Worm (Caenorhabditis elegans) whole organism, L1 larva: ENCODE measurements around the gene lig-1.

Experiments used
- C16A3.4 ChIP-seq: fragments of 150-350 bp; optimal IDR thresholded peaks from 2 replicates; lab custom pipeline; 2014; ENCODE audit warnings: missing biosample characterization, missing genetic modification characterization
- C34B4.2 ChIP-seq: sonication (generic microtip); optimal IDR thresholded peaks from 2 replicates; lab custom pipeline; 2017; ENCODE audit warnings: mild to moderate bottlenecking, missing genetic modification characterization, missing compliant biosample characterization
- F16B12.6 ChIP-seq: fragments of 150-350 bp; optimal IDR thresholded peaks from 2 replicates; lab custom pipeline; 2014; ENCODE audit warnings: missing biosample characterization, missing genetic modification characterization
- alr-1 ChIP-seq: fragments of 200-800 bp; sonication (Bioruptor generic); optimal IDR thresholded peaks from 2 replicates; lab custom pipeline; 2018; ENCODE audit warnings: borderline replicate concordance, mild to moderate bottlenecking, missing genetic modification characterization, missing compliant biosample characterization
- ama-1 ChIP-seq: fragments of 150-350 bp; optimal IDR thresholded peaks from 2 replicates; lab custom pipeline; 2014
- blmp-1 ChIP-seq: fragments of 150-350 bp; optimal IDR thresholded peaks from 2 replicates; lab custom pipeline; 2014; ENCODE audit warnings: missing biosample characterization, missing genetic modification characterization
- ceh-8 ChIP-seq: fragments of 200-800 bp; sonication (Bioruptor generic); optimal IDR thresholded peaks from 2 replicates; lab custom pipeline; 2018; ENCODE audit warnings: mild to moderate bottlenecking, missing genetic modification characterization, moderate library complexity, missing compliant biosample characterization
- ces-1 ChIP-seq: fragments of 150-350 bp; optimal IDR thresholded peaks from 2 replicates; lab custom pipeline; 2014; ENCODE audit warnings: missing biosample characterization, missing genetic modification reagents, missing genetic modification characterization
- dpl-1 ChIP-seq, 3 experiments: fragments of 150-350 bp in 2 of 3; sonication (generic microtip) in 1 of 3; optimal IDR thresholded peaks; 2 replicates each; lab custom pipeline; 2014 to 2017; ENCODE audit warnings: missing biosample characterization in 3 of 3, missing genetic modification characterization in 3 of 3, missing genetic modification reagents in 3 of 3
- efl-1 ChIP-seq, 4 experiments: fragments of 150-350 bp; optimal IDR thresholded peaks in 3 of 4; peaks in 1 of 4; 1 replicate in 1 of 4; 2 replicates in 3 of 4; lab custom pipeline; 2014; ENCODE audit warnings: missing biosample characterization in 2 of 4, missing genetic modification characterization in 2 of 4, missing genetic modification reagents in 2 of 4
- egl-13 ChIP-seq: sonication (generic microtip); optimal IDR thresholded peaks from 2 replicates; lab custom pipeline; 2016; ENCODE audit warnings: missing genotype, missing genetic modification reagents, missing genetic modification characterization, missing compliant biosample characterization
- egl-27 ChIP-seq, 2 experiments: fragments of 150-350 bp in 1 of 2; sonication (generic microtip); optimal IDR thresholded peaks; 3 replicates each; lab custom pipeline; 2017 to 2018; ENCODE audit warnings: missing biosample characterization in 2 of 2, missing genetic modification characterization in 2 of 2, missing genetic modification reagents in 2 of 2
- elt-2 ChIP-seq: sonication (generic microtip); optimal IDR thresholded peaks from 2 replicates; lab custom pipeline; 2016; ENCODE audit warnings: missing genetic modification characterization, mild to moderate bottlenecking, inconsistent platforms, missing compliant biosample characterization, missing genetic modification reagents
- elt-3 ChIP-seq, 6 experiments: fragments of 150-350 bp in 1 of 6; sonication (generic microtip); optimal IDR thresholded peaks; 2 replicates each; lab custom pipeline; 2017 to 2018; ENCODE audit warnings: missing biosample characterization in 6 of 6, missing genetic modification characterization in 6 of 6, inconsistent platforms in 1 of 6
- fkh-10 ChIP-seq: sonication (generic microtip); optimal IDR thresholded peaks from 2 replicates; lab custom pipeline; 2017; ENCODE audit warnings: missing biosample characterization, missing genetic modification reagents, missing genetic modification characterization
- fkh-4 ChIP-seq: sonication (generic microtip); optimal IDR thresholded peaks from 2 replicates; lab custom pipeline; 2016; ENCODE audit warnings: missing compliant biosample characterization, missing genetic modification characterization, borderline replicate concordance
- fos-1 ChIP-seq: fragments of 150-350 bp; optimal IDR thresholded peaks from 2 replicates; lab custom pipeline; 2014; ENCODE audit warnings: missing biosample characterization, missing genetic modification characterization
- grh-1 ChIP-seq: fragments of 200-800 bp; sonication (Bioruptor generic); IDR thresholded peaks from 2 replicates; pipeline ENCODE4 v1.3.6; 2022; ENCODE audit warnings: missing genetic modification reagents, missing genetic modification characterization, missing compliant biosample characterization
- hlh-17 ChIP-seq: fragments of 200-800 bp; sonication (Bioruptor generic); optimal IDR thresholded peaks from 2 replicates; lab custom pipeline; 2018; ENCODE audit warnings: missing genetic modification characterization, mild to moderate bottlenecking, missing compliant biosample characterization, moderate library complexity, borderline replicate concordance
- hpl-2 ChIP-seq: fragments of 150-350 bp; optimal IDR thresholded peaks from 2 replicates; lab custom pipeline; 2014; ENCODE audit warnings: missing biosample characterization, missing genetic modification reagents, missing genetic modification characterization
- irx-1 ChIP-seq: sonication (generic microtip); optimal IDR thresholded peaks from 2 replicates; lab custom pipeline; 2016; ENCODE audit warnings: missing genetic modification characterization, missing compliant biosample characterization
- isw-1 ChIP-seq: fragments of 200-800 bp; sonication (Bioruptor generic); IDR thresholded peaks from 2 replicates; pipeline ENCODE4 v1.3.6; 2022; ENCODE audit warnings: missing genetic modification characterization, missing compliant biosample characterization
- lin-35 ChIP-seq, 2 experiments: fragments of 150-350 bp; optimal IDR thresholded peaks; 2 replicates each; lab custom pipeline; 2014; ENCODE audit warnings: missing biosample characterization in 2 of 2, missing genetic modification characterization in 2 of 2, missing genetic modification reagents in 2 of 2
- lin-39 ChIP-seq: fragments of 150-350 bp; optimal IDR thresholded peaks from 2 replicates; lab custom pipeline; 2014; ENCODE audit warnings: missing biosample characterization, missing genetic modification reagents, missing genetic modification characterization
- lir-3 ChIP-seq: sonication (generic microtip); optimal IDR thresholded peaks from 2 replicates; lab custom pipeline; 2016; ENCODE audit warnings: mild to moderate bottlenecking, missing genetic modification characterization, moderate library complexity, missing compliant biosample characterization; ENCODE audit not compliant: poor library complexity
- mab-9 ChIP-seq: fragments of 200-800 bp; sonication (Bioruptor generic); IDR thresholded peaks from 2 replicates; pipeline ENCODE4 v1.3.6; 2022; ENCODE audit warnings: missing genetic modification reagents, missing genetic modification characterization, missing compliant biosample characterization
- mdl-1 ChIP-seq, 2 experiments: fragments of 150-350 bp; optimal IDR thresholded peaks; 2 replicates each; lab custom pipeline; 2014 to 2017; ENCODE audit warnings: missing biosample characterization in 2 of 2, missing genetic modification characterization in 2 of 2, inconsistent platforms in 1 of 2
- nhr-11 ChIP-seq: fragments of 150-350 bp; optimal IDR thresholded peaks from 2 replicates; lab custom pipeline; 2014; ENCODE audit warnings: missing biosample characterization, missing genetic modification characterization
- nhr-12 ChIP-seq: sonication (generic microtip); optimal IDR thresholded peaks from 2 replicates; lab custom pipeline; 2017; ENCODE audit warnings: missing biosample characterization, missing genetic modification characterization
- nhr-20 ChIP-seq: sonication (generic microtip); optimal IDR thresholded peaks from 2 replicates; lab custom pipeline; 2016; ENCODE audit warnings: mild to moderate bottlenecking, missing genetic modification characterization, missing compliant biosample characterization
- nhr-237 ChIP-seq: fragments of 150-350 bp; optimal IDR thresholded peaks from 2 replicates; lab custom pipeline; 2014; ENCODE audit warnings: missing biosample characterization, missing genetic modification characterization
- nhr-28 ChIP-seq: fragments of 150-350 bp; optimal IDR thresholded peaks from 2 replicates; lab custom pipeline; 2014; ENCODE audit warnings: missing biosample characterization, missing genetic modification characterization
- nhr-71 ChIP-seq: sonication (generic microtip); optimal IDR thresholded peaks from 2 replicates; lab custom pipeline; 2016; ENCODE audit warnings: mild to moderate bottlenecking, missing genetic modification characterization, moderate library complexity, missing compliant biosample characterization
- nhr-77 ChIP-seq: fragments of 150-350 bp; optimal IDR thresholded peaks from 2 replicates; lab custom pipeline; 2014; ENCODE audit warnings: missing biosample characterization, missing genetic modification characterization
- nhr-84 ChIP-seq: sonication (generic microtip); optimal IDR thresholded peaks from 2 replicates; lab custom pipeline; 2017; ENCODE audit warnings: missing biosample characterization, missing genetic modification characterization
- nhr-85 ChIP-seq: sonication (generic microtip); peaks from one replicate; lab custom pipeline; 2016; ENCODE audit warnings: missing genetic modification characterization, inconsistent platforms, missing compliant biosample characterization
- nhr-90 ChIP-seq: sonication (generic microtip); optimal IDR thresholded peaks from 2 replicates; lab custom pipeline; 2016; ENCODE audit warnings: mild to moderate bottlenecking, missing genetic modification characterization, missing compliant biosample characterization; ENCODE audit not compliant: poor library complexity
- pag-3 ChIP-seq: sonication (generic microtip); optimal IDR thresholded peaks from 2 replicates; lab custom pipeline; 2017; ENCODE audit warnings: missing genetic modification characterization, mild to moderate bottlenecking, missing compliant biosample characterization, antibody characterized with exemption, borderline replicate concordance; ENCODE audit not compliant: insufficient read depth
- pqm-1 ChIP-seq: sonication (generic microtip); optimal IDR thresholded peaks from 3 replicates; lab custom pipeline; 2017; ENCODE audit warnings: missing biosample characterization, missing genetic modification characterization
- skn-1 ChIP-seq: fragments of 150-350 bp; optimal IDR thresholded peaks from 2 replicates; lab custom pipeline; 2014; ENCODE audit warnings: missing biosample characterization, missing genetic modification characterization
- snu-23 ChIP-seq: sonication (generic microtip); optimal IDR thresholded peaks from 2 replicates; lab custom pipeline; 2016; ENCODE audit warnings: missing genetic modification characterization, missing compliant biosample characterization
- sup-37 ChIP-seq: fragments of 200-800 bp; sonication (Bioruptor generic); optimal IDR thresholded peaks from 2 replicates; lab custom pipeline; 2018; ENCODE audit warnings: mild to moderate bottlenecking, missing genetic modification characterization, missing compliant biosample characterization
- swsn-7 ChIP-seq: sonication (generic microtip); optimal IDR thresholded peaks from 2 replicates; lab custom pipeline; 2016; ENCODE audit warnings: missing genetic modification characterization, missing compliant biosample characterization
- tbx-2 ChIP-seq: sonication (generic microtip); optimal IDR thresholded peaks from 2 replicates; lab custom pipeline; 2016; ENCODE audit warnings: missing genetic modification characterization, missing compliant biosample characterization
- unc-130 ChIP-seq: fragments of 150-350 bp; optimal IDR thresholded peaks from 2 replicates; lab custom pipeline; 2017; ENCODE audit warnings: missing biosample characterization, missing genetic modification characterization, inconsistent platforms
- unc-62 ChIP-seq: fragments of 150-350 bp; optimal IDR thresholded peaks from 2 replicates; lab custom pipeline; 2014; ENCODE audit warnings: missing biosample characterization, missing genetic modification reagents, missing genetic modification characterization
- unc-86 ChIP-seq: sonication (generic microtip); optimal IDR thresholded peaks from 2 replicates; lab custom pipeline; 2016; ENCODE audit warnings: missing genetic modification characterization, missing compliant biosample characterization
- unc-98 ChIP-seq: fragments of 200-800 bp; sonication (Bioruptor generic); IDR thresholded peaks from 2 replicates; pipeline ENCODE4 v1.3.6; 2022; ENCODE audit warnings: missing genetic modification characterization, missing compliant biosample characterization
- xbp-1 ChIP-seq: sonication (generic microtip); optimal IDR thresholded peaks from 2 replicates; lab custom pipeline; 2016; ENCODE audit warnings: missing genetic modification characterization, missing compliant biosample characterization
- zag-1 ChIP-seq: fragments of 150-350 bp; optimal IDR thresholded peaks from 2 replicates; lab custom pipeline; 2014; ENCODE audit warnings: missing biosample characterization, missing genetic modification characterization
- zip-4 ChIP-seq: fragments of 200-800 bp; sonication (Bioruptor generic); optimal IDR thresholded peaks from 2 replicates; lab custom pipeline; 2018; ENCODE audit warnings: mild to moderate bottlenecking, missing genetic modification characterization, moderate library complexity, missing compliant biosample characterization
- ztf-11 ChIP-seq, 2 experiments: sonication (generic microtip); optimal IDR thresholded peaks; 2 replicates each; lab custom pipeline; 2016 to 2017; ENCODE audit warnings: missing genetic modification characterization in 2 of 2, missing biosample characterization in 1 of 2, missing compliant biosample characterization in 1 of 2

Gene lig-1

DNA sequence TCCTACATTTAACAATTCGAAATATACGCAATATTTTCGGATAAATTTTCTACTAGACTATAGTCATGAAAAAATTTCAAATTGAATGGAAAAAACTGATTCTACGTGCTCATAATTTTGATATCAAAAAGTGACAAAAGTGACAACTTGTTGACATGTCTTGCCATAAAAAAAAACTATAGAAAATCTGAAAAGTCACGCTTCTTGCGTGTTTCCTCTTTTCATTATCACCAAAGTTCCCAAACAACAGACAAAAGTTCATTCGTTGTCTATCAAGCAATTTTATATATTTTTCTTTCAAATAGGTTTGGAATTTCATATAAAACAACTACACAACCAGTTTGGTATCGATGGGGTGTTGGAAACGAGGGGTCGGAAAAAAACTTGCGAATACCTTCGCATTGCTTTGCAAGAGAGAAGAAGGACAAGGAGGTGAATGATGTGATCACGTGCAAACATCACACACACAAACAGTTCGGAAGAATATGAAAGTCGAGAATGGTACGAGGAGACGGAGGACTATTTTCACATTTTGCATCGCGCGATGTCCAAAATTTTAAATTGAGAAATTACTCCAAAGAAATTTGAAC is 45.2 kb downstream of the lig-1 start (continued):
- TF ChIP-seq lin-35 (GFP tag; optimal IDR thresholded peaks at IDR 0.05; lab: Kevin White, UChicago), result peak in 1 of 2 experiments; percentile 49
- no peak for TF ChIP-seq unc-62
- no peak for TF ChIP-seq egl-27 (tag; optimal IDR thresholded peaks at IDR 0.05; lab: Kevin White, UChicago)
- TF ChIP-seq egl-13 (tag; lab: Kevin White, UChicago), result no peak
- TF ChIP-seq zag-1, result no peak
- TF ChIP-seq irx-1 (tag; lab: Kevin White, UChicago), result no peak
- TF ChIP-seq fos-1, result no peak
- TF ChIP-seq tbx-2 (tag; lab: Kevin White, UChicago), result no peak
- TF ChIP-seq lir-3, result no peak
- no peak for TF ChIP-seq sup-37 (GFP tag; lab: Kevin White, UChicago)
- no peak for TF ChIP-seq zip-4 (GFP tag; lab: Kevin White, UChicago)
- no peak for TF ChIP-seq pag-3 (tag; lab: Kevin White, UChicago)
- no peak for TF ChIP-seq ceh-8 (GFP tag; lab: Kevin White, UChicago)
- TF ChIP-seq alr-1 (tag; lab: Kevin White, UChicago), result no peak
- TF ChIP-seq nhr-20 (tag; lab: Kevin White, UChicago), result peak; percentile 45
- TF ChIP-seq fkh-10 (GFP tag; lab: Kevin White, UChicago), result no peak
- TF ChIP-seq grh-1, result no peak
- peak in 1 of 2 experiments; percentile 24 for TF ChIP-seq mdl-1 (tag; optimal IDR thresholded peaks at IDR 0.05; lab: Kevin White, UChicago)
- no peak for TF ChIP-seq swsn-7 (tag; lab: Kevin White, UChicago)
- TF ChIP-seq xbp-1 (tag; lab: Kevin White, UChicago), result no peak
- TF ChIP-seq hlh-17 (GFP tag; lab: Kevin White, UChicago), result no peak
- no peak for TF ChIP-seq dpl-1 (GFP tag; optimal IDR thresholded peaks at IDR 0.05; lab: Kevin White, UChicago)
- no peak for TF ChIP-seq nhr-84 (tag; lab: Kevin White, UChicago)
- TF ChIP-seq ama-1 (lab: Kevin White, UChicago), result no peak
- TF ChIP-seq snu-23 (GFP tag; lab: Kevin White, UChicago), result peak; percentile 43
- TF ChIP-seq blmp-1 (tag; lab: Kevin White, UChicago), result peak; percentile 76
- TF ChIP-seq C34B4.2 (tag; lab: Kevin White, UChicago), result no peak
- TF ChIP-seq nhr-11 (tag; lab: Kevin White, UChicago), result no peak
- no peak for TF ChIP-seq F16B12.6
- TF ChIP-seq hpl-2, result no peak
- no peak for TF ChIP-seq lin-39 (tag; lab: Kevin White, UChicago)
- no peak for TF ChIP-seq fkh-4 (tag; lab: Kevin White, UChicago)
- TF ChIP-seq nhr-12, result no peak
- TF ChIP-seq nhr-77 (tag; lab: Kevin White, UChicago), result no peak
- TF ChIP-seq nhr-28 (tag; lab: Kevin White, UChicago), result no peak
- TF ChIP-seq elt-3 (tag; optimal IDR thresholded peaks at IDR 0.05; lab: Kevin White, UChicago), result peak in 3 of 6 experiments; percentile 8 to 42 (median 32)
- peak; percentile 88 for TF ChIP-seq nhr-85
- no peak for TF ChIP-seq mab-9 (GFP tag; lab: Robert Waterston, UW)
- no peak for TF ChIP-seq nhr-237 (tag; lab: Kevin White, UChicago)
- TF ChIP-seq efl-1 (optimal IDR thresholded peaks at IDR 0.05; lab: Kevin White, UChicago), result no peak
- peak in 1 of 2 experiments; percentile 75 for TF ChIP-seq efl-1 (GFP tag; optimal IDR thresholded peaks at IDR 0.05 in 1 of 2; lab: Kevin White, UChicago)
- TF ChIP-seq ces-1 (GFP tag; lab: Kevin White, UChicago), result no peak
- TF ChIP-seq C16A3.4, result no peak
- no peak for TF ChIP-seq unc-130
- peak; percentile 46 for TF ChIP-seq nhr-71 (tag; lab: Kevin White, UChicago)
- no peak for TF ChIP-seq unc-98 (GFP tag; lab: Robert Waterston, UW)
- no peak for TF ChIP-seq elt-2 (tag; lab: Kevin White, UChicago)
- no peak for TF ChIP-seq unc-86
- TF ChIP-seq isw-1 (GFP tag; lab: Robert Waterston, UW), result no peak
- TF ChIP-seq ztf-11 (tag; optimal IDR thresholded peaks at IDR 0.05; lab: Kevin White, UChicago), result no peak
- TF ChIP-seq pqm-1 (tag; lab: Kevin White, UChicago), result no peak
- TF ChIP-seq nhr-90 (tag; lab: Kevin White, UChicago), result peak; percentile 21
- no peak for TF ChIP-seq skn-1 (tag; lab: Kevin White, UChicago)
